Fruit fly (Drosophila melanogaster) whole organism, wandering third instar larva: ENCODE results near the gene Cp110.

ENCODE experiments used
- CG9705 ChIP-seq: fragments of 200-800 bp; sonication (Bioruptor generic); optimal IDR thresholded peaks from 2 replicates; lab custom pipeline; 2018; ENCODE audit warnings: missing biosample characterization, mild to moderate bottlenecking, missing genetic modification characterization
- HLH106 ChIP-seq: fragments of 200-800 bp; optimal IDR thresholded peaks from 3 replicates; lab custom pipeline; 2019; ENCODE audit warnings: missing biosample characterization, mild to moderate bottlenecking, missing genetic modification characterization, moderate library complexity
- Myc ChIP-seq: fragments of >200 bp; optimal IDR thresholded peaks from 2 replicates; lab custom pipeline; 2017
- OdsH ChIP-seq: fragments of 200-800 bp; sonication (Bioruptor generic); optimal IDR thresholded peaks from 2 replicates; lab custom pipeline; 2016; ENCODE audit warnings: missing biosample characterization, mild to moderate bottlenecking, missing genetic modification characterization
- foxo ChIP-seq, 2 experiments: fragments of 200-800 bp; sonication (Bioruptor generic); optimal IDR thresholded peaks; 2 replicates in 1 of 2; 3 replicates in 1 of 2; lab custom pipeline; 2016 to 2017; ENCODE audit warnings: missing biosample characterization in 2 of 2, missing genetic modification characterization in 2 of 2
- fru ChIP-seq: fragments of 200-800 bp; sonication (Bioruptor generic); optimal IDR thresholded peaks from 3 replicates; lab custom pipeline; 2016; ENCODE audit warnings: missing biosample characterization, mild to moderate bottlenecking, missing genetic modification characterization
- h ChIP-seq: fragments of 200-800 bp; sonication (Bioruptor generic); optimal IDR thresholded peaks from 3 replicates; lab custom pipeline; 2016; ENCODE audit warnings: missing biosample characterization, mild to moderate bottlenecking, missing genetic modification characterization
- lola ChIP-seq: fragments of >200 bp; optimal IDR thresholded peaks from 2 replicates; lab custom pipeline; 2017; ENCODE audit warnings: missing biosample characterization, missing genetic modification characterization
- pan ChIP-seq: fragments of >200 bp; optimal IDR thresholded peaks from 2 replicates; lab custom pipeline; 2017
- psq ChIP-seq: fragments of 200-800 bp; sonication (Bioruptor generic); optimal IDR thresholded peaks from 3 replicates; lab custom pipeline; 2017; ENCODE audit warnings: missing biosample characterization, mild to moderate bottlenecking, missing genetic modification characterization, moderate library complexity
- rgr ChIP-seq: fragments of 200-800 bp; sonication (Bioruptor generic); optimal IDR thresholded peaks from 3 replicates; lab custom pipeline; 2016; ENCODE audit warnings: missing biosample characterization, mild to moderate bottlenecking, missing genetic modification characterization
- usp ChIP-seq: fragments of >200 bp; optimal IDR thresholded peaks from 2 replicates; lab custom pipeline; 2017; ENCODE audit warnings: missing biosample characterization, missing genetic modification characterization

dm6 chrX:22527210-22527609 is 45.3 kb downstream of the Cp110 start:
- TF ChIP-seq psq (GFP tag; lab: Kevin White, UChicago) (no peak), CG9705 (GFP tag; lab: Kevin White, UChicago) (no peak), fru (GFP tag; lab: Kevin White, UChicago) (no peak), h (GFP tag; lab: Kevin White, UChicago) (no peak), Myc (lab: Kevin White, UChicago) (no peak), pan (lab: Kevin White, UChicago) (no peak), OdsH (GFP tag; lab: Kevin White, UChicago) (no peak), usp (no peak), rgr (no peak), lola (no peak), HLH106 (tag; lab: Kevin White, UChicago) (no peak), foxo (GFP tag; optimal IDR thresholded peaks at IDR 0.05; lab: Kevin White, UChicago) (no peak)
